Fruit fly (Drosophila melanogaster): Measurements from ENCODE around the gene brk.

Gene brk

dm6 chrX:7335524-7335991 lies 27.8 kb downstream of the brk start:
- peak; percentile 78 for TF ChIP-seq h (GFP tag; optimal IDR thresholded peaks at IDR 0.05)
- TF ChIP-seq psq (GFP tag; optimal IDR thresholded peaks at IDR 0.05) = peak; percentile 67
- TF ChIP-seq CrebA (GFP tag; optimal IDR thresholded peaks at IDR 0.05; ENCODE audit: borderline replicate concordance) = no peak
- no peak for TF ChIP-seq dl (GFP tag; optimal IDR thresholded peaks at IDR 0.05; ENCODE audit: insufficient read depth in 1 of 2, partially characterized antibody in 2 of 2)
- no peak for TF ChIP-seq usp (GFP tag; optimal IDR thresholded peaks at IDR 0.05)
- TF ChIP-seq Abd-B (GFP tag; optimal IDR thresholded peaks at IDR 0.05) = no peak
- no peak for TF ChIP-seq N (GFP tag; optimal IDR thresholded peaks at IDR 0.05)
- peak; percentile 93 for TF ChIP-seq fru (GFP tag; optimal IDR thresholded peaks at IDR 0.05)
- TF ChIP-seq Hnf4 (GFP tag; optimal IDR thresholded peaks at IDR 0.05) = peak; percentile 3
- peak; percentile 53 for TF ChIP-seq dmrt93B (GFP tag; optimal IDR thresholded peaks at IDR 0.05)
- no peak for TF ChIP-seq pan (optimal IDR thresholded peaks at IDR 0.05)
- peak; percentile 79 for TF ChIP-seq ey (GFP tag; optimal IDR thresholded peaks at IDR 0.05)
- TF ChIP-seq Mio (GFP tag; optimal IDR thresholded peaks at IDR 0.05) = no peak
- TF ChIP-seq GATAd (GFP tag; optimal IDR thresholded peaks at IDR 0.05) = no peak
- peak; percentile 60 for TF ChIP-seq rgr (GFP tag; optimal IDR thresholded peaks at IDR 0.05)
- peak; percentile 41 for TF ChIP-seq CG9705 (GFP tag; optimal IDR thresholded peaks at IDR 0.05)
- peak; percentile 3 for TF ChIP-seq Jra (GFP tag; optimal IDR thresholded peaks at IDR 0.05)
- no peak for TF ChIP-seq dsf (GFP tag; optimal IDR thresholded peaks at IDR 0.05; ENCODE audit: borderline replicate concordance)
- TF ChIP-seq tai (GFP tag; optimal IDR thresholded peaks at IDR 0.05) = no peak
- TF ChIP-seq jim (GFP tag; optimal IDR thresholded peaks at IDR 0.05) = no peak
- peak; percentile 18 for TF ChIP-seq Rel (GFP tag; optimal IDR thresholded peaks at IDR 0.05)
- TF ChIP-seq Rel (tag; optimal IDR thresholded peaks at IDR 0.05) = peak; percentile 12
- TF ChIP-seq Hr78 (GFP tag; optimal IDR thresholded peaks at IDR 0.05) = no peak
- peak; percentile 64 for TF ChIP-seq woc (GFP tag; optimal IDR thresholded peaks at IDR 0.05)
- no peak for TF ChIP-seq Myc (optimal IDR thresholded peaks at IDR 0.05)
- TF ChIP-seq sv (GFP tag; optimal IDR thresholded peaks at IDR 0.05) = no peak
- TF ChIP-seq CG32264 (GFP tag; optimal IDR thresholded peaks at IDR 0.05) = no peak
- peak; percentile 58 for TF ChIP-seq br (GFP tag; optimal IDR thresholded peaks at IDR 0.05)
- TF ChIP-seq brk (GFP tag; optimal IDR thresholded peaks at IDR 0.05) = peak; percentile 89
- TF ChIP-seq Hr83 (GFP tag; optimal IDR thresholded peaks at IDR 0.05; ENCODE audit: poor library complexity, severe bottlenecking) = no peak
- TF ChIP-seq sage (GFP tag; optimal IDR thresholded peaks at IDR 0.05) = peak; percentile 46
- TF ChIP-seq lola (GFP tag; optimal IDR thresholded peaks at IDR 0.05) = no peak
- peak; percentile 81 for TF ChIP-seq HLH106 (tag; optimal IDR thresholded peaks at IDR 0.05)
- peak; percentile 81 for TF ChIP-seq Sp1 (GFP tag; optimal IDR thresholded peaks at IDR 0.05)
- peak in 1 of 2 experiments; percentile 89 for TF ChIP-seq foxo (GFP tag; optimal IDR thresholded peaks at IDR 0.05)
- no peak for TF ChIP-seq Dif (GFP tag; optimal IDR thresholded peaks at IDR 0.05; ENCODE audit: partially characterized antibody)
- TF ChIP-seq Vsx2 (GFP tag; optimal IDR thresholded peaks at IDR 0.05; ENCODE audit: partially characterized antibody) = no peak
- no peak for TF ChIP-seq Dfd (GFP tag; optimal IDR thresholded peaks at IDR 0.05)
- TF ChIP-seq OdsH (GFP tag; optimal IDR thresholded peaks at IDR 0.05) = peak; percentile 69

- TF ChIP-seq sv (GFP tag; optimal IDR thresholded peaks at IDR 0.05) = peak; percentile 81
- peak; percentile 0 for TF ChIP-seq HLH106 (tag; optimal IDR thresholded peaks at IDR 0.05)
- no peak for TF ChIP-seq tai (GFP tag; optimal IDR thresholded peaks at IDR 0.05)
- TF ChIP-seq Vsx2 (GFP tag; optimal IDR thresholded peaks at IDR 0.05; ENCODE audit: partially characterized antibody) = no peak
- no peak for TF ChIP-seq Mio (GFP tag; optimal IDR thresholded peaks at IDR 0.05)
These were observed 28.6 kb downstream of the brk start for dm6 chrX:7336121-7336961.

Data from whole organism, wandering third instar larva.